Fruit fly (Drosophila melanogaster): Measurements from ENCODE around the gene stck.

The stck gene

dm6 chr3R:8347835-8348234 is 8.9 kb upstream of the stck start:
- TF ChIP-seq CG8478 (optimal IDR thresholded peaks at IDR 0.05) = no peak
- no peak for TF ChIP-seq usp (GFP tag; optimal IDR thresholded peaks at IDR 0.05)
- no peak for TF ChIP-seq Dll (optimal IDR thresholded peaks at IDR 0.05)
- no peak for TF ChIP-seq EcR (GFP tag; optimal IDR thresholded peaks at IDR 0.05)
- no peak for TF ChIP-seq psq (optimal IDR thresholded peaks at IDR 0.05)
- TF ChIP-seq pan (optimal IDR thresholded peaks at IDR 0.05) = no peak

DNA sequence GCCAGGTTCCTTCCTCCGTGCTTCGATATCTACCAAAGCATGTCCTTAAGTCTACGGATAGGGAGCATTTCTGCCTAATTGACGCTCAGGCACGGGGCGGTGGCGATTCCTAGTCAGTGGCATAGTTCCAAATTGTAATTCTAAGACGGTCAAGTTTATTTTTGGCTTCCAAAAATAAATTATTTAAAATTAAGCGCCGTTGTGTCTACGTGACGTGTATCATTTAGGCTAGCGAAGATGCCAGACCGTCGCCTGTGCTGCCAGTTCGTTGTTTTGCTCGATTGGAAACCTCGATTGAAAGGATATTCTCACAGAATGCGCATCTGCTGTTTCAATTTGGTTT is 7.7 kb upstream of the stck start:
- TF ChIP-seq CG8478 (optimal IDR thresholded peaks at IDR 0.05) = no peak
- TF ChIP-seq Dll (optimal IDR thresholded peaks at IDR 0.05) = no peak
- no peak for TF ChIP-seq usp (GFP tag; optimal IDR thresholded peaks at IDR 0.05)
- no peak for TF ChIP-seq EcR (GFP tag; optimal IDR thresholded peaks at IDR 0.05)
- no peak for TF ChIP-seq psq (optimal IDR thresholded peaks at IDR 0.05)
- TF ChIP-seq pan (optimal IDR thresholded peaks at IDR 0.05) = no peak

- TF ChIP-seq EcR (GFP tag; optimal IDR thresholded peaks at IDR 0.05) = no peak
- no peak for TF ChIP-seq usp (GFP tag; optimal IDR thresholded peaks at IDR 0.05)
- no peak for TF ChIP-seq CG8478 (optimal IDR thresholded peaks at IDR 0.05)
- no peak for TF ChIP-seq pan (optimal IDR thresholded peaks at IDR 0.05)
- TF ChIP-seq Dll (optimal IDR thresholded peaks at IDR 0.05) = no peak
Measured at dm6 chr3R:8349449-8350115, 7.2 kb upstream of the stck start, which contains the start of gene Atg13. TSS of gene Atg13 (plus strand) at chr3R:8349815.

DNA sequence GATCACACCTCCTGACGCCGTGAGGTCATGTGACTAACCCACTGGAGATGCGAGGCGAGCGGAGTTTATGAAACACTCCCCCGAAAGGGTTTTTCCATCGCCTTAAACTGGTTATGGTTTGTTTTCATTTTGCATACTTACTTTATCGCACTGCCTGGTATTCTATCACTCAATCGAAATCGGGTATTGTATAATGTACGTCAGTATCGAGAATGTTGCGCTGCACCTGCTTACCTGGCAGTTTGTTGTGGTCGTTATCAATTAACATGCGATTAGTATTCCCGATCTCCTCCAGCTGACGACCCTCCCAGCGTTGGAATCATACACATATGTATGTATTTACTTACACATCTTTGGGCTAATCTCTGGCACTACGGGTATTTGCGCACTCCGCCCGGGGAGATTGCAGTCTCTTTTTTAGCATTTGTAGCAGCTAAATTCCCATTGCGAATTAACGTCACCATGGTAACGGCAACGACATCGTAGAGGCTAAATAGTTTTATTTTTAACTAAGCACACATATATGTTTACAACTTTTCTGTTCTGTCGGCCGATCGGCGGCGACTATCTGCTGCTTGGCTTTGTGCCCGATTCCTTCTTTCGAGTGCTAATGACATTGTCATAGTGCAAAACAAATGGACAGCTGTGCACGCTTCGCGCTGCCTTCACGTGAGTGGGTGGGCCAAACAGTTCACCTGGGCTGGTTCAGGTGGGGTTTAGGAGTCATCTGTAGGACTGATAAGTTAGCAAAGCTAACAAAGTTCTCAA is 3.6 kb upstream of the stck start:
- TF ChIP-seq psq (optimal IDR thresholded peaks at IDR 0.05) = no peak
- TF ChIP-seq pan (optimal IDR thresholded peaks at IDR 0.05) = no peak
- TF ChIP-seq usp (GFP tag; optimal IDR thresholded peaks at IDR 0.05) = no peak
- TF ChIP-seq EcR (GFP tag; optimal IDR thresholded peaks at IDR 0.05) = no peak

- no peak for TF ChIP-seq Dll (optimal IDR thresholded peaks at IDR 0.05)
- no peak for TF ChIP-seq psq (optimal IDR thresholded peaks at IDR 0.05)
- no peak for TF ChIP-seq CG8478 (optimal IDR thresholded peaks at IDR 0.05)
- no peak for TF ChIP-seq pan (optimal IDR thresholded peaks at IDR 0.05)
- no peak for TF ChIP-seq EcR (GFP tag; optimal IDR thresholded peaks at IDR 0.05)
- TF ChIP-seq usp (GFP tag; optimal IDR thresholded peaks at IDR 0.05) = no peak
Measured at dm6 chr3R:8353994-8354393, 2.8 kb upstream of the stck start.

DNA sequence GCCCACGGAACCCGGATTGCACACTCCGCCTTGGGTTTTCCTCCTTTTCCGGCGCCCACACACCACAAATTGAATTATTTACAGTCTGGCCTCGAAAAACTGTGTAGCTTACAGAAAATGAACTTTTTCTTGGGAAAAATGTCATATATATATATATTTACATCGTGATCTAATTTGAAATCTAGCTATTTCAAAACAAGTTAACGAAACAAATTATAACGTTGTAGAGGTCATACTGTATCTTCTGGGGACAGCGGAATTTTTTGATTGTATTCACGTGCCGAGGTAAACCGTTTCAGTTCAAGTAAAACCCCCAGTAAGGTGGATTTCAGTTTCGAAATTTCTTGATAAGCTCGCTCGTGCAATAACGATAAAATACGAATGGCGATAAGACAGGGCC is 2.3 kb upstream of the stck start:
- no peak for TF ChIP-seq usp (GFP tag; optimal IDR thresholded peaks at IDR 0.05)
- no peak for TF ChIP-seq Dll (optimal IDR thresholded peaks at IDR 0.05)

dm6 chr3R:8354969-8355368 is 1.8 kb upstream of the stck start:
- TF ChIP-seq CG8478 (optimal IDR thresholded peaks at IDR 0.05) (no peak), EcR (GFP tag; optimal IDR thresholded peaks at IDR 0.05) (no peak), Dll (optimal IDR thresholded peaks at IDR 0.05) (no peak), usp (GFP tag; optimal IDR thresholded peaks at IDR 0.05) (no peak), psq (optimal IDR thresholded peaks at IDR 0.05) (no peak), pan (optimal IDR thresholded peaks at IDR 0.05) (no peak)

DNA sequence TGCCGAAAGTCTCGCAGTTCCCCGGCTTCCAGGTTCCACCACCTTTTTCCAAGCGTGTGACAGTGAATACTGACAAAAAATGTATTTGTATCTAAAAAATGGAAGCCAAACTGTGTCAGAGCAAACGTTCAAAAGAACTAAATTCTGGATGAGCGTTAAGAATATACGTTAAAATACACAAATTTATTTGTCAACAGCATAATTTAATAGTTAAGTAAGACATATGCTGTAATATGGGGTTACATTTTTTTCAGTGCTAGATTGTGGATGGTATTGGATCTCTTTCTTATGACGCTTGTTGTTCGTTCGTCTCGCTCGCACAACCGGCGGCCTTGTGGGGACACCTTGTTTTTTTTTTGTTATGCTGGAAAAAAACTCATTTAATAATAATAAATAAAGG is 1.2 kb upstream of the stck start:
- no peak for TF ChIP-seq Dll (optimal IDR thresholded peaks at IDR 0.05)
- TF ChIP-seq pan (optimal IDR thresholded peaks at IDR 0.05) = no peak
- no peak for TF ChIP-seq EcR (GFP tag; optimal IDR thresholded peaks at IDR 0.05)
- no peak for TF ChIP-seq CG8478 (optimal IDR thresholded peaks at IDR 0.05)
- TF ChIP-seq usp (GFP tag; optimal IDR thresholded peaks at IDR 0.05) = no peak
- no peak for TF ChIP-seq psq (optimal IDR thresholded peaks at IDR 0.05)

- TF ChIP-seq pan (optimal IDR thresholded peaks at IDR 0.05) = no peak
- TF ChIP-seq EcR (GFP tag; optimal IDR thresholded peaks at IDR 0.05) = no peak
- no peak for TF ChIP-seq CG8478 (optimal IDR thresholded peaks at IDR 0.05)
- TF ChIP-seq Dll (optimal IDR thresholded peaks at IDR 0.05) = no peak
- TF ChIP-seq usp (GFP tag; optimal IDR thresholded peaks at IDR 0.05) = no peak
- no peak for TF ChIP-seq psq (optimal IDR thresholded peaks at IDR 0.05)
Measured at dm6 chr3R:8357372-8357992, 704 bp downstream of the stck start.

DNA sequence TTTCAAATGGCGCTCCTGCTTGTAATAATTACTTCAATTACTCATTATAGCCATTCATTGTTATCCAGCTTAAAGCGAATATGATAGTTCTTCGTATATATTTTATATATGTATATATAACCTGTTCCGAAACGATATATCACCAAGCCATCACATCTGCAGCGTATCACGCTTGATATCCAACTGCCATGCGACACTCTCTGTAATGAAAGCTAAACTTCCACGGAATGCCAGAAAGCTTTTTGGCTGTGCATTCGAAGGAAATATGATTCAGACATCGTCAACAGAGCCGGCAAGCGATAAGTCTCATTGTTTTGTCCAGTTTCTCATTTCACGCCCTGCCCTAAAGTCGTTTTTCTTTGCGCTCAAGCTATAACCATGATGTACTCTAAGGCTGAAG is 1.2 kb downstream of the stck start:
- no peak for TF ChIP-seq Dll (optimal IDR thresholded peaks at IDR 0.05)
- TF ChIP-seq CG8478 (optimal IDR thresholded peaks at IDR 0.05) = no peak
- TF ChIP-seq psq (optimal IDR thresholded peaks at IDR 0.05) = no peak
- TF ChIP-seq EcR (GFP tag; optimal IDR thresholded peaks at IDR 0.05) = no peak
- TF ChIP-seq pan (optimal IDR thresholded peaks at IDR 0.05) = no peak
- no peak for TF ChIP-seq usp (GFP tag; optimal IDR thresholded peaks at IDR 0.05)

- TF ChIP-seq EcR (GFP tag; optimal IDR thresholded peaks at IDR 0.05) (no peak), Dll (optimal IDR thresholded peaks at IDR 0.05) (no peak), psq (optimal IDR thresholded peaks at IDR 0.05) (no peak)
Measured at dm6 chr3R:8362259-8362876, 5.6 kb downstream of the stck start, which contains the start of the genes Veneno and CG7963. TSS of gene Veneno (minus strand) at chr3R:8362554. TSS of gene CG7963 (plus strand) at chr3R:8362826.

DNA sequence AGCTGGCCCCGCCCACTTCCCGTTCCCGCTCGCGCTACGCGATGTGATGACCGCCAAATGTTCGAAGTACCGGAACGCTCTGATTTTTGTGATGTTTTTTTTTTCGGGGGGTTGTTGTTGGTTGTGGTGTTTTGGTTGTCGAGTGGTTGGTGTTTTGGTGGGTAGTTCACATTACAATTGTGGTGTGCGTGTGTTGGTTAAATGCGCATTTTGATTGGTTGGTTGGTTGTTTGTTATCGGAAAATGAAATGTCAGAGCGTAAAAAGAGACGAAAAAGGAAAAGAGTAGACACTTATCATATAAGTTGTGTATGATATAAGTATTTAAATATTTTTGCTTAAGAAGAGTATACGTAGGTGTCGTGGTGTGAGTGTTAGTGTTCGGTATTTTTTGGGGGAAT is 11.8 kb downstream of the stck start:
- TF ChIP-seq usp (GFP tag; optimal IDR thresholded peaks at IDR 0.05) (no peak), pan (optimal IDR thresholded peaks at IDR 0.05) (no peak), Dll (optimal IDR thresholded peaks at IDR 0.05) (no peak), EcR (GFP tag; optimal IDR thresholded peaks at IDR 0.05) (no peak), CG8478 (optimal IDR thresholded peaks at IDR 0.05) (no peak), psq (optimal IDR thresholded peaks at IDR 0.05) (no peak)
